Worm (Caenorhabditis elegans): ENCODE measurements around the gene pkc-3.

ce11 chrII:5393090-5393489, 13.3 kb downstream of the pkc-3 start, which contains the start of gene brap-2:
- TF ChIP-seq aly-2 (tag; optimal IDR thresholded peaks at IDR 0.05): no peak
- TF ChIP-seq pha-4 (tag; optimal IDR thresholded peaks at IDR 0.05): no peak
- TF ChIP-seq skn-1 (tag; optimal IDR thresholded peaks at IDR 0.05): no peak
- TF ChIP-seq nhr-67 (tag; optimal IDR thresholded peaks at IDR 0.05): no peak
